Worm (Caenorhabditis elegans) whole organism, L2 larva: Measurements from ENCODE around the gene R12H7.4.
A peak's percentile ranks its signal among the peaks of the same experiment; 100 is the strongest.

Experiments used
- ama-1 ChIP-seq: fragments of 150-350 bp; optimal IDR thresholded peaks from 2 replicates; lab custom pipeline; 2018; ENCODE audit warnings: inconsistent platforms
- dmd-4 ChIP-seq: sonication (generic microtip); optimal IDR thresholded peaks from 2 replicates; lab custom pipeline; 2017; ENCODE audit warnings: missing biosample characterization, missing genetic modification characterization
- elt-1 ChIP-seq: fragments of 150-350 bp; optimal IDR thresholded peaks from 2 replicates; lab custom pipeline; 2014; ENCODE audit warnings: missing biosample characterization, missing genetic modification characterization
- elt-3 ChIP-seq: sonication (generic microtip); optimal IDR thresholded peaks from 2 replicates; lab custom pipeline; 2017; ENCODE audit warnings: missing biosample characterization, missing genetic modification characterization
- lin-39 ChIP-seq: fragments of 150-350 bp; optimal IDR thresholded peaks from 2 replicates; lab custom pipeline; 2014; ENCODE audit warnings: missing biosample characterization, missing genetic modification reagents, missing genetic modification characterization
- mdl-1 ChIP-seq, 2 experiments: fragments of 150-350 bp in 1 of 2; sonication (generic microtip) in 1 of 2; optimal IDR thresholded peaks; 2 replicates each; lab custom pipeline; 2017; ENCODE audit warnings: missing biosample characterization in 2 of 2, missing genetic modification characterization in 2 of 2
- nhr-10 ChIP-seq: sonication (generic microtip); optimal IDR thresholded peaks from 2 replicates; lab custom pipeline; 2017; ENCODE audit warnings: missing biosample characterization, missing genetic modification characterization
- snpc-4 ChIP-seq: fragments of 150-350 bp; optimal IDR thresholded peaks from 2 replicates; lab custom pipeline; 2014; ENCODE audit warnings: missing biosample characterization, missing genetic modification characterization
- unc-39 ChIP-seq: fragments of 150-350 bp; optimal IDR thresholded peaks from 2 replicates; lab custom pipeline; 2014; ENCODE audit warnings: missing biosample characterization, missing genetic modification characterization
- unc-62 ChIP-seq: fragments of 150-350 bp; optimal IDR thresholded peaks from 2 replicates; lab custom pipeline; 2014; ENCODE audit warnings: missing biosample characterization, missing genetic modification reagents, missing genetic modification characterization
- zag-1 ChIP-seq: fragments of 150-350 bp; optimal IDR thresholded peaks from 2 replicates; lab custom pipeline; 2014; ENCODE audit warnings: missing biosample characterization, missing genetic modification characterization
- ztf-4 ChIP-seq: fragments of 150-350 bp; optimal IDR thresholded peaks from 2 replicates; lab custom pipeline; 2014; ENCODE audit warnings: missing biosample characterization, missing genetic modification characterization

- no peak for TF ChIP-seq mdl-1 (tag; optimal IDR thresholded peaks at IDR 0.05; lab: Kevin White, UChicago)
- TF ChIP-seq elt-1 (tag; lab: Kevin White, UChicago): no peak
- peak; percentile 11 for TF ChIP-seq ztf-4
- no peak for TF ChIP-seq ama-1 (lab: Kevin White, UChicago)
- TF ChIP-seq unc-39 (tag; lab: Kevin White, UChicago): no peak
- no peak for TF ChIP-seq zag-1 (tag; lab: Kevin White, UChicago)
- no peak for TF ChIP-seq elt-3 (tag; lab: Kevin White, UChicago)
- no peak for TF ChIP-seq dmd-4
- TF ChIP-seq nhr-10 (tag; lab: Kevin White, UChicago): no peak
- peak; percentile 86 for TF ChIP-seq snpc-4 (tag; lab: Kevin White, UChicago)
- TF ChIP-seq unc-62 (GFP tag; lab: Kevin White, UChicago): no peak
- TF ChIP-seq lin-39 (tag; lab: Kevin White, UChicago): no peak
Measured at ce11 chrX:13220609-13221008, 3.7 kb downstream of the R12H7.4 start.
